Fruit fly (Drosophila melanogaster) whole organism, embryonic: Measurements from ENCODE around the gene H2.0.

Source experiments
- CG10267 ChIP-seq: fragments of 200-800 bp; sonication (Bioruptor generic); optimal IDR thresholded peaks from 2 replicates; lab custom pipeline; 2018; ENCODE audit warnings: missing biosample characterization, mild to moderate bottlenecking, missing genetic modification characterization, moderate library complexity
- CG11093 ChIP-seq: fragments of 200-800 bp; sonication (Bioruptor generic); IDR thresholded peaks from 3 replicates; pipeline ENCODE4 v1.3.6; 2022; ENCODE audit warnings: missing biosample characterization, missing genetic modification characterization
- CG11560 ChIP-seq: fragments of 200-800 bp; sonication (Bioruptor generic); IDR thresholded peaks from 3 replicates; pipeline ENCODE4 v1.3.6; 2022; ENCODE audit warnings: missing biosample characterization, missing genetic modification characterization
- CG11696 ChIP-seq: fragments of 200-800 bp; sonication (Bioruptor generic); IDR thresholded peaks from 2 replicates; pipeline ENCODE4 v1.3.6; 2022; ENCODE audit warnings: missing biosample characterization, missing genetic modification characterization
- CG14441 ChIP-seq: fragments of 200-800 bp; sonication (Bioruptor generic); IDR thresholded peaks from 2 replicates; pipeline ENCODE4 v1.3.6; 2022; ENCODE audit warnings: missing biosample characterization, missing genetic modification characterization
- CG14965 ChIP-seq: fragments of 200-800 bp; sonication (Bioruptor generic); optimal IDR thresholded peaks from 2 replicates; lab custom pipeline; 2016; ENCODE audit warnings: missing biosample characterization, missing genetic modification characterization, borderline replicate concordance
- CG15479 ChIP-seq: fragments of 200-800 bp; sonication (Bioruptor generic); optimal IDR thresholded peaks from 3 replicates; lab custom pipeline; 2019; ENCODE audit warnings: missing biosample characterization, mild to moderate bottlenecking, missing genetic modification characterization, moderate library complexity
- CG17328 ChIP-seq: fragments of 200-800 bp; sonication (Bioruptor generic); IDR thresholded peaks from 2 replicates; pipeline ENCODE4 v1.3.6; 2022; ENCODE audit warnings: missing biosample characterization, missing genetic modification characterization
- CG17912 ChIP-seq: fragments of 200-800 bp; sonication (Bioruptor generic); optimal IDR thresholded peaks from 2 replicates; lab custom pipeline; 2018; ENCODE audit warnings: missing biosample characterization, mild to moderate bottlenecking, missing genetic modification characterization
- CG1792 ChIP-seq: fragments of 200-800 bp; sonication (Bioruptor generic); optimal IDR thresholded peaks from 2 replicates; lab custom pipeline; 2016; ENCODE audit warnings: missing biosample characterization, missing genetic modification characterization
- CG2889 ChIP-seq: fragments of 200-800 bp; sonication (Bioruptor generic); IDR thresholded peaks from 3 replicates; pipeline ENCODE4 v1.3.6; 2022; ENCODE audit warnings: missing biosample characterization, missing genetic modification characterization
- CG32532 ChIP-seq: fragments of 200-800 bp; sonication (Bioruptor generic); IDR thresholded peaks from 2 replicates; pipeline ENCODE4 v1.3.6; 2022; ENCODE audit warnings: missing biosample characterization, missing genetic modification characterization
- CG3407 ChIP-seq: fragments of 200-800 bp; sonication (Bioruptor generic); optimal IDR thresholded peaks from 2 replicates; lab custom pipeline; 2018; ENCODE audit warnings: missing biosample characterization, mild to moderate bottlenecking, missing genetic modification characterization
- CG34376 ChIP-seq: fragments of 200-800 bp; sonication (Bioruptor generic); optimal IDR thresholded peaks from 2 replicates; lab custom pipeline; 2018; ENCODE audit warnings: missing biosample characterization, mild to moderate bottlenecking, missing genetic modification characterization
- CG3847 ChIP-seq: fragments of 200-800 bp; sonication (Bioruptor generic); IDR thresholded peaks from 2 replicates; pipeline ENCODE4 v1.3.6; 2022; ENCODE audit warnings: missing biosample characterization, missing genetic modification characterization
- CG6175 ChIP-seq: fragments of 200-800 bp; sonication (Bioruptor generic); IDR thresholded peaks from 3 replicates; pipeline ENCODE4 v1.3.6; 2022; ENCODE audit warnings: missing biosample characterization, missing genetic modification characterization
- CG7357 ChIP-seq: fragments of 200-800 bp; sonication (Bioruptor generic); IDR thresholded peaks from 3 replicates; pipeline ENCODE4 v1.3.6; 2022; ENCODE audit warnings: missing biosample characterization, missing genetic modification characterization
- CG8290 ChIP-seq, 3 experiments: fragments of 200-800 bp; sonication (Bioruptor generic); optimal IDR thresholded peaks; 2 replicates each; lab custom pipeline; 2016 to 2019; ENCODE audit warnings: missing biosample characterization in 3 of 3, missing genetic modification characterization in 3 of 3, mild to moderate bottlenecking in 2 of 3, moderate library complexity in 1 of 3
- CHES-1-like ChIP-seq: fragments of 200-800 bp; sonication (Bioruptor generic); optimal IDR thresholded peaks from 2 replicates; lab custom pipeline; 2016; ENCODE audit warnings: missing biosample characterization, missing genetic modification characterization
- Chrac-16 ChIP-seq: fragments of 200-800 bp; sonication (Bioruptor generic); optimal IDR thresholded peaks from 3 replicates; lab custom pipeline; 2016; ENCODE audit warnings: missing biosample characterization, missing genetic modification characterization
- Deaf1 ChIP-seq: fragments of 200-800 bp; optimal IDR thresholded peaks from 3 replicates; lab custom pipeline; 2019; ENCODE audit warnings: missing biosample characterization, mild to moderate bottlenecking, missing genetic modification characterization, moderate library complexity
- Ets65A ChIP-seq: fragments of 200-800 bp; sonication (Bioruptor generic); peaks from one replicate; lab custom pipeline; 2016; ENCODE audit warnings: missing biosample characterization, missing genetic modification characterization
- H2.0 ChIP-seq: fragments of 200-800 bp; sonication (Bioruptor generic); IDR thresholded peaks from 2 replicates; pipeline ENCODE4 v1.3.6; 2022; ENCODE audit warnings: missing biosample characterization, missing genetic modification characterization
- Hr51 ChIP-seq, 2 experiments: fragments of 200-800 bp; sonication (Bioruptor generic); optimal IDR thresholded peaks; 2 replicates in 1 of 2; 3 replicates in 1 of 2; lab custom pipeline; 2016 to 2018; ENCODE audit warnings: missing biosample characterization in 2 of 2, missing genetic modification characterization in 2 of 2, mild to moderate bottlenecking in 1 of 2, moderate library complexity in 1 of 2
- MESR4 ChIP-seq: fragments of 200-800 bp; sonication (Bioruptor generic); optimal IDR thresholded peaks from 2 replicates; lab custom pipeline; 2018; ENCODE audit warnings: missing biosample characterization, mild to moderate bottlenecking, missing genetic modification characterization, moderate library complexity
- Max ChIP-seq: fragments of 200-800 bp; sonication (Bioruptor generic); optimal IDR thresholded peaks from 2 replicates; lab custom pipeline; 2016; ENCODE audit warnings: missing biosample characterization, mild to moderate bottlenecking, missing genetic modification characterization
- Nf-YC ChIP-seq: fragments of 200-800 bp; optimal IDR thresholded peaks from 3 replicates; lab custom pipeline; 2019; ENCODE audit warnings: missing biosample characterization, mild to moderate bottlenecking, missing genetic modification characterization, moderate library complexity
- Oli ChIP-seq: fragments of 200-800 bp; sonication (Bioruptor generic); optimal IDR thresholded peaks from 2 replicates; lab custom pipeline; 2018; ENCODE audit warnings: missing biosample characterization, mild to moderate bottlenecking, missing genetic modification characterization, moderate library complexity
- Opbp ChIP-seq: fragments of 200-800 bp; sonication (Bioruptor generic); IDR thresholded peaks from 3 replicates; pipeline ENCODE4 v1.3.6; 2022; ENCODE audit warnings: missing biosample characterization, missing genetic modification characterization; ENCODE audit not compliant: partially characterized antibody
- Ssrp ChIP-seq: fragments of 200-800 bp; sonication (Bioruptor generic); optimal IDR thresholded peaks from 2 replicates; lab custom pipeline; 2018; ENCODE audit warnings: missing biosample characterization, mild to moderate bottlenecking, missing genetic modification characterization, moderate library complexity
- aop ChIP-seq: fragments of 200-800 bp; sonication (Bioruptor generic); IDR thresholded peaks from 2 replicates; pipeline ENCODE4 v1.3.6; 2022; ENCODE audit warnings: missing biosample characterization, missing genetic modification characterization
- caup ChIP-seq: fragments of 200-800 bp; sonication (Bioruptor generic); optimal IDR thresholded peaks from 3 replicates; lab custom pipeline; 2017; ENCODE audit warnings: missing biosample characterization, mild to moderate bottlenecking, missing genetic modification characterization, moderate library complexity; ENCODE audit not compliant: severe bottlenecking
- corto ChIP-seq: fragments of 200-800 bp; sonication (Bioruptor generic); optimal IDR thresholded peaks from 2 replicates; lab custom pipeline; 2016; ENCODE audit warnings: missing biosample characterization, mild to moderate bottlenecking, missing genetic modification characterization, moderate library complexity
- da ChIP-seq: fragments of 200-800 bp; sonication (Bioruptor generic); optimal IDR thresholded peaks from 2 replicates; lab custom pipeline; 2016; ENCODE audit warnings: missing biosample characterization, missing genetic modification characterization
- dati ChIP-seq: fragments of 200-800 bp; sonication (Bioruptor generic); IDR thresholded peaks from 2 replicates; pipeline ENCODE4 v1.3.6; 2022; ENCODE audit warnings: missing biosample characterization, missing genetic modification characterization
- dm ChIP-seq: fragments of 200-800 bp; sonication (Bioruptor generic); optimal IDR thresholded peaks from 3 replicates; lab custom pipeline; 2016; ENCODE audit warnings: missing biosample characterization, missing genetic modification characterization
- en ChIP-seq: fragments of 200-800 bp; sonication (Bioruptor generic); optimal IDR thresholded peaks from 2 replicates; lab custom pipeline; 2016; ENCODE audit warnings: missing biosample characterization, missing genetic modification characterization
- esg ChIP-seq: fragments of 200-800 bp; sonication (Bioruptor generic); conservative IDR thresholded peaks from 2 replicates; pipeline ENCODE4 v1.3.6; 2022; ENCODE audit warnings: missing biosample characterization, missing genetic modification characterization
- fd3F ChIP-seq: fragments of 200-800 bp; sonication (Bioruptor generic); optimal IDR thresholded peaks from 2 replicates; lab custom pipeline; 2018; ENCODE audit warnings: missing biosample characterization, mild to moderate bottlenecking, missing genetic modification characterization, moderate library complexity
- kay ChIP-seq: fragments of 200-800 bp; sonication (Bioruptor generic); optimal IDR thresholded peaks from 2 replicates; lab custom pipeline; 2016; ENCODE audit warnings: missing biosample characterization, missing genetic modification characterization
- sima ChIP-seq: fragments of 200-800 bp; sonication (Bioruptor generic); optimal IDR thresholded peaks from 2 replicates; lab custom pipeline; 2016; ENCODE audit warnings: missing biosample characterization, missing genetic modification characterization
- sna ChIP-seq: fragments of 200-800 bp; sonication (Bioruptor generic); IDR thresholded peaks from 2 replicates; pipeline ENCODE4 v1.3.6; 2022; ENCODE audit warnings: missing biosample characterization, missing genetic modification characterization; ENCODE audit not compliant: partially characterized antibody
- stc ChIP-seq: fragments of 200-800 bp; sonication (Bioruptor generic); IDR thresholded peaks from 2 replicates; pipeline ENCODE4 v1.3.6; 2022; ENCODE audit warnings: missing biosample characterization, missing genetic modification characterization
- tap ChIP-seq: fragments of 200-800 bp; optimal IDR thresholded peaks from 3 replicates; lab custom pipeline; 2019; ENCODE audit warnings: missing biosample characterization, mild to moderate bottlenecking, missing genetic modification characterization, moderate library complexity
- tin ChIP-seq: fragments of 200-800 bp; sonication (Bioruptor generic); optimal IDR thresholded peaks from 3 replicates; lab custom pipeline; 2016; ENCODE audit warnings: missing biosample characterization, missing genetic modification characterization
- tio ChIP-seq: fragments of 200-800 bp; sonication (Bioruptor generic); optimal IDR thresholded peaks from 2 replicates; lab custom pipeline; 2017; ENCODE audit warnings: missing biosample characterization, missing genetic modification characterization, inconsistent platforms
- trem ChIP-seq: fragments of 200-800 bp; optimal IDR thresholded peaks from 3 replicates; lab custom pipeline; 2019; ENCODE audit warnings: missing biosample characterization, mild to moderate bottlenecking, missing genetic modification characterization, moderate library complexity
- twi ChIP-seq: fragments of 200-800 bp; optimal IDR thresholded peaks from 2 replicates; lab custom pipeline; 2019; ENCODE audit warnings: missing biosample characterization, mild to moderate bottlenecking, missing genetic modification characterization, moderate library complexity
- wek ChIP-seq: fragments of 200-800 bp; sonication (Bioruptor generic); optimal IDR thresholded peaks from 3 replicates; lab custom pipeline; 2018; ENCODE audit warnings: missing biosample characterization, mild to moderate bottlenecking, missing genetic modification characterization, moderate library complexity
- z ChIP-seq: fragments of 200-800 bp; sonication (Bioruptor generic); IDR thresholded peaks from 3 replicates; pipeline ENCODE4 v1.3.6; 2022; ENCODE audit warnings: missing biosample characterization, missing genetic modification characterization

The H2.0 gene

dm6 chr2L:6051212-6051621 lies 32.0 kb upstream of the H2.0 start (continued):
- TF ChIP-seq Opbp (GFP tag; lab: Robert Waterston, UW) (no peak), en (GFP tag; lab: Kevin White, UChicago) (peak; percentile 91), Max (GFP tag; lab: Kevin White, UChicago) (peak; percentile 95), z (GFP tag; lab: Robert Waterston, UW) (peak; percentile 64; the same call in 2 of the 3 replicates), CHES-1-like (GFP tag; lab: Kevin White, UChicago) (peak; percentile 89), CG3407 (GFP tag; lab: Kevin White, UChicago) (peak; percentile 92), Hr51 (GFP tag; optimal IDR thresholded peaks at IDR 0.05; lab: Kevin White, UChicago) (peak; percentile 90 to 98), esg (GFP tag; lab: Robert Waterston, UW) (peak; percentile 91), fd3F (peak; percentile 92), CG11093 (peak; percentile 73), da (peak; percentile 86), CG6175 (GFP tag; lab: Robert Waterston, UW) (no peak), Ssrp (tag; lab: Kevin White, UChicago) (peak; percentile 91), twi (tag; lab: Kevin White, UChicago) (peak; percentile 89), CG8290 (GFP tag; optimal IDR thresholded peaks at IDR 0.05; lab: Kevin White, UChicago) (peak; percentile 88), CG8290 (tag; optimal IDR thresholded peaks at IDR 0.05; lab: Kevin White, UChicago) (peak; percentile 84 to 98), CG7357 (GFP tag; lab: Robert Waterston, UW) (0 out of 3 replicates have a peak, but pooled peaks have one; percentile 76), Oli (tag; lab: Kevin White, UChicago) (peak; percentile 95), wek (GFP tag; lab: Kevin White, UChicago) (peak; percentile 91), Ets65A (GFP tag; lab: Kevin White, UChicago) (peak; percentile 99), kay (peak; percentile 87), dm (GFP tag; lab: Kevin White, UChicago) (peak; percentile 85), sna (GFP tag; lab: Robert Waterston, UW) (no peak), tap (peak; percentile 97), tio (GFP tag; lab: Kevin White, UChicago) (no peak), CG17328 (GFP tag; lab: Robert Waterston, UW) (peak; percentile 96), CG2889 (peak; percentile 82), caup (peak; percentile 97), CG17912 (GFP tag; lab: Kevin White, UChicago) (peak; percentile 90), corto (peak; percentile 92), Nf-YC (tag; lab: Kevin White, UChicago) (peak; percentile 87), CG1792 (GFP tag; lab: Kevin White, UChicago) (peak; percentile 90), trem (tag; lab: Kevin White, UChicago) (peak; percentile 93), sima (GFP tag; lab: Kevin White, UChicago) (peak; percentile 92), tin (GFP tag; lab: Kevin White, UChicago) (peak; percentile 93), CG32532 (GFP tag; lab: Robert Waterston, UW) (peak; percentile 95), CG11696 (peak; percentile 88), Deaf1 (tag; lab: Kevin White, UChicago) (peak; percentile 84), stc (GFP tag; lab: Robert Waterston, UW) (peak; percentile 95), CG11560 (tag; lab: Robert Waterston, UW) (peak; percentile 56; the same call in 2 of the 3 replicates), CG34376 (GFP tag; lab: Kevin White, UChicago) (peak; percentile 98), CG14965 (peak; percentile 62), CG3847 (peak; percentile 94), CG15479 (no peak), aop (0 out of 2 replicates have a peak, but pooled peaks have one; percentile 31), Chrac-16 (GFP tag; lab: Kevin White, UChicago) (peak; percentile 88), H2.0 (GFP tag; lab: Robert Waterston, UW) (peak; percentile 90), dati (peak; percentile 44; the same call in 1 of the 2 replicates), MESR4 (peak; percentile 46), CG14441 (GFP tag; lab: Robert Waterston, UW) (peak; percentile 88), CG10267 (peak; percentile 95)
